Fruit fly (Drosophila melanogaster) whole organism, adult: Measurements from ENCODE around the gene CG7298.

Experiments
- CG11617 ChIP-seq: fragments of 200-800 bp; sonication (Bioruptor generic); optimal IDR thresholded peaks from 2 replicates; lab custom pipeline; 2017; ENCODE audit warnings: mild to moderate bottlenecking, missing biosample characterization, missing genetic modification reagents, missing genetic modification characterization
- CG12768 ChIP-seq: fragments of 200-800 bp; sonication (Bioruptor generic); optimal IDR thresholded peaks from 2 replicates; lab custom pipeline; 2017; ENCODE audit warnings: missing biosample characterization, missing genetic modification characterization, mild to moderate bottlenecking, moderate library complexity, missing genetic modification reagents
- CG14711 ChIP-seq: fragments of 200-800 bp; sonication (Bioruptor generic); optimal IDR thresholded peaks from 2 replicates; lab custom pipeline; 2018; ENCODE audit warnings: missing biosample characterization, mild to moderate bottlenecking, missing genetic modification characterization, moderate library complexity
- CG1620 ChIP-seq: fragments of 200-800 bp; sonication (Bioruptor generic); optimal IDR thresholded peaks from 2 replicates; lab custom pipeline; 2016; ENCODE audit warnings: missing biosample characterization, missing genetic modification characterization
- CG33017 ChIP-seq: fragments of 200-800 bp; sonication (Bioruptor generic); optimal IDR thresholded peaks from 2 replicates; lab custom pipeline; 2018; ENCODE audit warnings: missing biosample characterization, mild to moderate bottlenecking, missing genetic modification characterization, moderate library complexity
- CG5204 ChIP-seq: fragments of 200-800 bp; sonication (Bioruptor generic); optimal IDR thresholded peaks from 2 replicates; lab custom pipeline; 2016; ENCODE audit warnings: missing biosample characterization, missing genetic modification characterization
- CG7045 ChIP-seq: fragments of 200-800 bp; sonication (Bioruptor generic); optimal IDR thresholded peaks from 2 replicates; lab custom pipeline; 2017; ENCODE audit warnings: missing biosample characterization, mild to moderate bottlenecking, missing genetic modification characterization
- CG7101 ChIP-seq: fragments of 200-800 bp; sonication (Bioruptor generic); optimal IDR thresholded peaks from 2 replicates; lab custom pipeline; 2018; ENCODE audit warnings: missing biosample characterization, mild to moderate bottlenecking, missing genetic modification characterization, moderate library complexity
- Clk ChIP-seq: fragments of 200-800 bp; sonication (Bioruptor generic); optimal IDR thresholded peaks from 2 replicates; lab custom pipeline; 2017; ENCODE audit warnings: missing biosample characterization, missing genetic modification characterization
- Crg-1 ChIP-seq: fragments of 200-800 bp; sonication (Bioruptor generic); optimal IDR thresholded peaks from 2 replicates; lab custom pipeline; 2016; ENCODE audit warnings: missing biosample characterization, missing genetic modification characterization
- Hr96 ChIP-seq: fragments of 200-800 bp; sonication (Bioruptor generic); optimal IDR thresholded peaks from 2 replicates; lab custom pipeline; 2016; ENCODE audit warnings: missing biosample characterization, missing genetic modification characterization
- Mnt ChIP-seq: fragments of 200-800 bp; sonication (Bioruptor generic); optimal IDR thresholded peaks from 2 replicates; lab custom pipeline; 2016; ENCODE audit warnings: missing biosample characterization, mild to moderate bottlenecking, missing genetic modification characterization
- bab1 ChIP-seq: fragments of 200-800 bp; sonication (Bioruptor generic); optimal IDR thresholded peaks from 3 replicates; lab custom pipeline; 2019; ENCODE audit warnings: missing biosample characterization, mild to moderate bottlenecking, missing genetic modification characterization, moderate library complexity
- cic ChIP-seq: fragments of 200-800 bp; sonication (Bioruptor generic); optimal IDR thresholded peaks from 2 replicates; lab custom pipeline; 2017; ENCODE audit warnings: missing biosample characterization, mild to moderate bottlenecking, missing genetic modification characterization, moderate library complexity
- cnc ChIP-seq, 2 experiments: fragments of >200 bp; optimal IDR thresholded peaks; 2 replicates each; lab custom pipeline; 2017
- kay ChIP-seq: fragments of 200-800 bp; sonication (Bioruptor generic); peaks from one replicate; lab custom pipeline; 2016; ENCODE audit warnings: missing biosample characterization, missing genetic modification characterization, borderline replicate concordance
- ovo ChIP-seq: fragments of 200-800 bp; sonication (Bioruptor generic); optimal IDR thresholded peaks from 2 replicates; lab custom pipeline; 2016; ENCODE audit warnings: missing biosample characterization, missing genetic modification characterization
- pad ChIP-seq: fragments of 200-800 bp; sonication (Bioruptor generic); optimal IDR thresholded peaks from 3 replicates; lab custom pipeline; 2017; ENCODE audit warnings: missing biosample characterization, missing genetic modification characterization, mild to moderate bottlenecking, moderate library complexity, missing genetic modification reagents
- tj ChIP-seq: fragments of 200-800 bp; sonication (Bioruptor generic); optimal IDR thresholded peaks from 3 replicates; lab custom pipeline; 2017; ENCODE audit warnings: missing biosample characterization, mild to moderate bottlenecking, missing genetic modification characterization, moderate library complexity
- toe ChIP-seq: fragments of 200-800 bp; sonication (Bioruptor generic); optimal IDR thresholded peaks from 2 replicates; lab custom pipeline; 2016; ENCODE audit warnings: missing biosample characterization, missing genetic modification characterization

Gene CG7298

dm6 chr3L:20197213-20197612 is 6.3 kb downstream of the CG7298 start:
- no peak for TF ChIP-seq cic (GFP tag; lab: Kevin White, UChicago)
- no peak for TF ChIP-seq CG11617 (GFP tag; lab: Kevin White, UChicago)
- TF ChIP-seq CG33017, result no peak
- no peak for TF ChIP-seq CG1620 (GFP tag; lab: Kevin White, UChicago)
- no peak for TF ChIP-seq Clk
- no peak for TF ChIP-seq toe (GFP tag; lab: Kevin White, UChicago)
- TF ChIP-seq kay, result no peak
- no peak for TF ChIP-seq bab1 (GFP tag; lab: Kevin White, UChicago)
- TF ChIP-seq cnc (optimal IDR thresholded peaks at IDR 0.05; lab: Kevin White, UChicago), result no peak
- TF ChIP-seq Mnt, result no peak
- no peak for TF ChIP-seq CG12768
- no peak for TF ChIP-seq ovo
- no peak for TF ChIP-seq Hr96 (GFP tag; lab: Kevin White, UChicago)
- no peak for TF ChIP-seq CG7045 (GFP tag; lab: Kevin White, UChicago)
- no peak for TF ChIP-seq CG14711 (tag; lab: Kevin White, UChicago)
- TF ChIP-seq CG5204 (GFP tag; lab: Kevin White, UChicago), result no peak
- no peak for TF ChIP-seq tj (GFP tag; lab: Kevin White, UChicago)

- TF ChIP-seq CG33017, result no peak
- no peak for TF ChIP-seq cic (GFP tag; lab: Kevin White, UChicago)
- no peak for TF ChIP-seq ovo
- no peak for TF ChIP-seq tj (GFP tag; lab: Kevin White, UChicago)
- TF ChIP-seq CG12768, result no peak
- no peak for TF ChIP-seq CG5204 (GFP tag; lab: Kevin White, UChicago)
- TF ChIP-seq bab1 (GFP tag; lab: Kevin White, UChicago), result no peak
- no peak for TF ChIP-seq CG11617 (GFP tag; lab: Kevin White, UChicago)
- TF ChIP-seq Mnt, result no peak
Measured at dm6 chr3L:20196321-20196720, 7.2 kb downstream of the CG7298 start.

- TF ChIP-seq toe (GFP tag; lab: Kevin White, UChicago), result no peak
- peak; percentile 21 for TF ChIP-seq CG5204 (GFP tag; lab: Kevin White, UChicago)
- peak; percentile 21 for TF ChIP-seq CG14711 (tag; lab: Kevin White, UChicago)
- no peak for TF ChIP-seq Crg-1 (GFP tag; lab: Kevin White, UChicago)
- TF ChIP-seq CG7101 (tag; lab: Kevin White, UChicago), result peak; percentile 13
Measured at dm6 chr3L:20195875-20196274, 7.6 kb downstream of the CG7298 start.

dm6 chr3L:20194731-20195130 is 8.8 kb downstream of the CG7298 start:
- TF ChIP-seq Mnt, result no peak
- no peak for TF ChIP-seq Hr96 (GFP tag; lab: Kevin White, UChicago)
- peak; percentile 0 for TF ChIP-seq toe (GFP tag; lab: Kevin White, UChicago)
- no peak for TF ChIP-seq tj (GFP tag; lab: Kevin White, UChicago)
- no peak for TF ChIP-seq CG14711 (tag; lab: Kevin White, UChicago)
- TF ChIP-seq Crg-1 (GFP tag; lab: Kevin White, UChicago), result no peak
- no peak for TF ChIP-seq cic (GFP tag; lab: Kevin White, UChicago)
- no peak for TF ChIP-seq ovo
- TF ChIP-seq CG5204 (GFP tag; lab: Kevin White, UChicago), result peak; percentile 26
- no peak for TF ChIP-seq Clk

dm6 chr3L:20193748-20194058 is 9.8 kb downstream of the CG7298 start:
- TF ChIP-seq kay, result peak; percentile 29
- no peak for TF ChIP-seq pad (GFP tag; lab: Kevin White, UChicago)

- TF ChIP-seq CG33017, result no peak
- no peak for TF ChIP-seq CG12768
- no peak for TF ChIP-seq toe (GFP tag; lab: Kevin White, UChicago)
- TF ChIP-seq CG7045 (GFP tag; lab: Kevin White, UChicago), result no peak
- TF ChIP-seq Mnt, result no peak
- no peak for TF ChIP-seq Clk
- TF ChIP-seq cnc (optimal IDR thresholded peaks at IDR 0.05; lab: Kevin White, UChicago), result no peak
- no peak for TF ChIP-seq Hr96 (GFP tag; lab: Kevin White, UChicago)
- peak; percentile 18 for TF ChIP-seq CG11617 (GFP tag; lab: Kevin White, UChicago)
- TF ChIP-seq cic (GFP tag; lab: Kevin White, UChicago), result peak; percentile 5
- TF ChIP-seq pad (GFP tag; lab: Kevin White, UChicago), result no peak
- no peak for TF ChIP-seq bab1 (GFP tag; lab: Kevin White, UChicago)
- no peak for TF ChIP-seq Crg-1 (GFP tag; lab: Kevin White, UChicago)
- TF ChIP-seq CG7101 (tag; lab: Kevin White, UChicago), result peak; percentile 1
- no peak for TF ChIP-seq CG1620 (GFP tag; lab: Kevin White, UChicago)
- no peak for TF ChIP-seq tj (GFP tag; lab: Kevin White, UChicago)
- no peak for TF ChIP-seq kay
- TF ChIP-seq CG5204 (GFP tag; lab: Kevin White, UChicago), result peak; percentile 55
- no peak for TF ChIP-seq ovo
- TF ChIP-seq CG14711 (tag; lab: Kevin White, UChicago), result no peak
Measured at dm6 chr3L:20192872-20193747, 10.4 kb downstream of the CG7298 start.

- TF ChIP-seq CG33017, result no peak
- peak; percentile 40 for TF ChIP-seq kay
- TF ChIP-seq CG14711 (tag; lab: Kevin White, UChicago), result no peak
- TF ChIP-seq CG7101 (tag; lab: Kevin White, UChicago), result no peak
Measured at dm6 chr3L:20191848-20192247, 11.6 kb downstream of the CG7298 start.
